Worm (Caenorhabditis elegans) whole organism, L1 larva: ENCODE results near the gene srh-290.

Source experiments
- alr-1 ChIP-seq: fragments of 200-800 bp; sonication (Bioruptor generic); optimal IDR thresholded peaks from 2 replicates; lab custom pipeline; 2018; ENCODE audit warnings: borderline replicate concordance, mild to moderate bottlenecking, missing genetic modification characterization, missing compliant biosample characterization
- ama-1 ChIP-seq: fragments of 150-350 bp; optimal IDR thresholded peaks from 2 replicates; lab custom pipeline; 2014
- isw-1 ChIP-seq: fragments of 200-800 bp; sonication (Bioruptor generic); IDR thresholded peaks from 2 replicates; pipeline ENCODE4 v1.3.6; 2022; ENCODE audit warnings: missing genetic modification characterization, missing compliant biosample characterization
- lin-13 ChIP-seq: fragments of 150-350 bp; optimal IDR thresholded peaks from 2 replicates; lab custom pipeline; 2014; ENCODE audit warnings: missing biosample characterization, missing genetic modification reagents, missing genetic modification characterization
- lir-3 ChIP-seq: sonication (generic microtip); optimal IDR thresholded peaks from 2 replicates; lab custom pipeline; 2016; ENCODE audit warnings: mild to moderate bottlenecking, missing genetic modification characterization, moderate library complexity, missing compliant biosample characterization; ENCODE audit not compliant: poor library complexity
- mef-2 ChIP-seq: fragments of 150-350 bp; optimal IDR thresholded peaks from 2 replicates; lab custom pipeline; 2014; ENCODE audit warnings: missing biosample characterization, missing genetic modification characterization
- nhr-19 ChIP-seq: fragments of 200-800 bp; sonication (Bioruptor generic); conservative IDR thresholded peaks from 2 replicates; pipeline ENCODE4 v1.3.6; 2022; ENCODE audit warnings: missing genetic modification characterization, missing compliant biosample characterization
- pqm-1 ChIP-seq: sonication (generic microtip); optimal IDR thresholded peaks from 3 replicates; lab custom pipeline; 2017; ENCODE audit warnings: missing biosample characterization, missing genetic modification characterization
- ztf-11 ChIP-seq, 2 experiments: sonication (generic microtip); optimal IDR thresholded peaks; 2 replicates each; lab custom pipeline; 2016 to 2017; ENCODE audit warnings: missing genetic modification characterization in 2 of 2, missing biosample characterization in 1 of 2, missing compliant biosample characterization in 1 of 2

DNA sequence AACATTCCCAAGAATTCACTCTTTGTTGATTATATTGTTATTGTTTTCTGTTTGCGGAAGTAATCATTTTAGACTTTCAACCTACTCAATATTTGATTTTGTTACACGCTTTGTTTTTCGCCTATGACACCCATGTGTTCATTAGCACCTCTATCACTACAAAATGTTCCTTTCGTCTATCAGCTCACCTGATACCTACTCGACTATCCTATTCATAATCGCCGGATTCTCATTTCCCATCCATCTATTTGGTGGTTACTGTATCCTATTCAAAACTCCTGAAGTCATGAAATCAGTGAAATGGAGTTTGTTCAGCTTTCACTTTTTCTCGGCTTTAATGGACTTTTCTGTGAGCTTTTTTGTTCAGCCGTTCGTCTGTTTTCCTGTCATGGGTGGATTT lies 15.0 kb downstream of the srh-290 start, which contains the start of gene srh-291:
- TF ChIP-seq ama-1 (lab: Kevin White, UChicago) (no peak), isw-1 (GFP tag; lab: Robert Waterston, UW) (no peak), lin-13 (GFP tag; lab: Kevin White, UChicago) (no peak), alr-1 (tag; lab: Kevin White, UChicago) (no peak), lir-3 (no peak), pqm-1 (tag; lab: Kevin White, UChicago) (no peak), nhr-19 (no peak), mef-2 (no peak), ztf-11 (tag; optimal IDR thresholded peaks at IDR 0.05; lab: Kevin White, UChicago) (no peak)
